Worm (Caenorhabditis elegans): ENCODE data around the gene F46C8.3.

F46C8.3 gene

ce11 chrX:7569685-7570518, 44.5 kb downstream of the F46C8.3 start, which contains the start of gene apy-1:
TSS of gene apy-1 (minus strand) at chrX:7569722.
- TF ChIP-seq tbx-8 (GFP tag; optimal IDR thresholded peaks at IDR 0.05): no peak
- no peak for TF ChIP-seq M03D4.4 (tag; optimal IDR thresholded peaks at IDR 0.05)
- no peak for TF ChIP-seq bed-3 (GFP tag; optimal IDR thresholded peaks at IDR 0.05)
- TF ChIP-seq flh-1 (GFP tag; optimal IDR thresholded peaks at IDR 0.05): no peak
- TF ChIP-seq elt-3 (tag; optimal IDR thresholded peaks at IDR 0.05): no peak
- peak; percentile 77 for TF ChIP-seq ceh-39 (tag; optimal IDR thresholded peaks at IDR 0.05)
- TF ChIP-seq ces-1 (GFP tag; optimal IDR thresholded peaks at IDR 0.05): peak; percentile 91
- TF ChIP-seq lin-32 (GFP tag; optimal IDR thresholded peaks at IDR 0.05): no peak
- TF ChIP-seq mep-1 (tag; optimal IDR thresholded peaks at IDR 0.05): no peak
- TF ChIP-seq elt-1 (tag; optimal IDR thresholded peaks at IDR 0.05; ENCODE audit: borderline replicate concordance, insufficient read depth): no peak
- no peak for TF ChIP-seq ztf-11 (tag; optimal IDR thresholded peaks at IDR 0.05)
- no peak for TF ChIP-seq unc-39 (tag; optimal IDR thresholded peaks at IDR 0.05)
- no peak for TF ChIP-seq nhr-2 (tag; optimal IDR thresholded peaks at IDR 0.05)
- TF ChIP-seq ham-2 (GFP tag; optimal IDR thresholded peaks at IDR 0.05): no peak
- no peak for TF ChIP-seq sem-2 (GFP tag; optimal IDR thresholded peaks at IDR 0.05)
- TF ChIP-seq blmp-1 (tag; optimal IDR thresholded peaks at IDR 0.05): no peak
- no peak for TF ChIP-seq lsy-2 (tag; optimal IDR thresholded peaks at IDR 0.05)
- peak; percentile 11 for TF ChIP-seq unc-120 (tag; optimal IDR thresholded peaks at IDR 0.05; ENCODE audit: poor library complexity, severe bottlenecking)

ce11 chrX:7572057-7572456, 46.7 kb downstream of the F46C8.3 start, which contains the start of gene pcyt-1:
TSS of gene pcyt-1 (plus strand) at chrX:7572357.
- TF ChIP-seq nhr-28 (tag; optimal IDR thresholded peaks at IDR 0.05) (no peak), ztf-11 (tag; optimal IDR thresholded peaks at IDR 0.05) (no peak), hlh-1 (tag; optimal IDR thresholded peaks at IDR 0.05) (no peak), zip-8 (tag; optimal IDR thresholded peaks at IDR 0.05) (no peak), sptf-1 (tag; optimal IDR thresholded peaks at IDR 0.05) (no peak)

ce11 chrX:7573172-7573571, 47.8 kb downstream of the F46C8.3 start:
- no peak for TF ChIP-seq nhr-28 (tag; optimal IDR thresholded peaks at IDR 0.05)
- no peak for TF ChIP-seq drap-1 (GFP tag; optimal IDR thresholded peaks at IDR 0.05)
- TF ChIP-seq cnd-1 (tag; optimal IDR thresholded peaks at IDR 0.05): no peak
- TF ChIP-seq hlh-1 (tag; optimal IDR thresholded peaks at IDR 0.05): no peak
- no peak for TF ChIP-seq ceh-83 (GFP tag; optimal IDR thresholded peaks at IDR 0.05)
- no peak for TF ChIP-seq sem-2 (GFP tag; optimal IDR thresholded peaks at IDR 0.05)
- TF ChIP-seq unc-120 (tag; optimal IDR thresholded peaks at IDR 0.05; ENCODE audit: poor library complexity, severe bottlenecking): no peak
- TF ChIP-seq blmp-1 (tag; optimal IDR thresholded peaks at IDR 0.05): no peak
- TF ChIP-seq nhr-237 (tag; optimal IDR thresholded peaks at IDR 0.05): no peak
- no peak for TF ChIP-seq ztf-11 (tag; optimal IDR thresholded peaks at IDR 0.05)
- no peak for TF ChIP-seq lin-13 (tag; optimal IDR thresholded peaks at IDR 0.05)
- no peak for TF ChIP-seq M03D4.4 (tag; optimal IDR thresholded peaks at IDR 0.05)

ce11 chrX:7573572-7573628, 48.0 kb downstream of the F46C8.3 start, which contains the start of the genes unc-98 and F08C6.18:
TSS of gene unc-98 (minus strand) at chrX:7573619.
TSS of gene F08C6.18 (minus strand) at chrX:7573628.
- no peak for TF ChIP-seq ztf-11 (tag; optimal IDR thresholded peaks at IDR 0.05)

- TF ChIP-seq elt-3 (tag; optimal IDR thresholded peaks at IDR 0.05) (no peak), unc-62 (GFP tag; optimal IDR thresholded peaks at IDR 0.05) (peak; percentile 5), unc-39 (tag; optimal IDR thresholded peaks at IDR 0.05) (no peak), drap-1 (GFP tag; optimal IDR thresholded peaks at IDR 0.05) (no peak), unc-120 (tag; optimal IDR thresholded peaks at IDR 0.05; ENCODE audit: poor library complexity, severe bottlenecking) (peak; percentile 77), hlh-1 (tag; optimal IDR thresholded peaks at IDR 0.05) (peak; percentile 75), nhr-2 (tag; optimal IDR thresholded peaks at IDR 0.05) (no peak)
These were observed 48.3 kb downstream of the F46C8.3 start for ce11 chrX:7573629-7574028.

ce11 chrX:7575939-7576338, 50.6 kb downstream of the F46C8.3 start:
- TF ChIP-seq hlh-1 (tag; optimal IDR thresholded peaks at IDR 0.05) (no peak), lin-32 (GFP tag; optimal IDR thresholded peaks at IDR 0.05) (no peak), M03D4.4 (tag; optimal IDR thresholded peaks at IDR 0.05) (no peak), ham-2 (GFP tag; optimal IDR thresholded peaks at IDR 0.05) (no peak), elt-3 (tag; optimal IDR thresholded peaks at IDR 0.05) (no peak), nhr-2 (tag; optimal IDR thresholded peaks at IDR 0.05) (no peak), elt-1 (tag; optimal IDR thresholded peaks at IDR 0.05; ENCODE audit: borderline replicate concordance, insufficient read depth) (no peak), mep-1 (tag; optimal IDR thresholded peaks at IDR 0.05) (no peak), mab-5 (tag; optimal IDR thresholded peaks at IDR 0.05) (no peak)
